Worm (Caenorhabditis elegans) whole organism, L1 larva: ENCODE results near the gene F11C1.1.

Experiments used
- C16A3.4 ChIP-seq: fragments of 150-350 bp; optimal IDR thresholded peaks from 2 replicates; lab custom pipeline; 2014; ENCODE audit warnings: missing biosample characterization, missing genetic modification characterization
- blmp-1 ChIP-seq: fragments of 150-350 bp; optimal IDR thresholded peaks from 2 replicates; lab custom pipeline; 2014; ENCODE audit warnings: missing biosample characterization, missing genetic modification characterization
- elt-2 ChIP-seq: sonication (generic microtip); optimal IDR thresholded peaks from 2 replicates; lab custom pipeline; 2016; ENCODE audit warnings: missing genetic modification characterization, mild to moderate bottlenecking, inconsistent platforms, missing compliant biosample characterization, missing genetic modification reagents
- lin-13 ChIP-seq: fragments of 150-350 bp; optimal IDR thresholded peaks from 2 replicates; lab custom pipeline; 2014; ENCODE audit warnings: missing biosample characterization, missing genetic modification reagents, missing genetic modification characterization
- lin-39 ChIP-seq: fragments of 150-350 bp; optimal IDR thresholded peaks from 2 replicates; lab custom pipeline; 2014; ENCODE audit warnings: missing biosample characterization, missing genetic modification reagents, missing genetic modification characterization
- mab-9 ChIP-seq: fragments of 200-800 bp; sonication (Bioruptor generic); IDR thresholded peaks from 2 replicates; pipeline ENCODE4 v1.3.6; 2022; ENCODE audit warnings: missing genetic modification reagents, missing genetic modification characterization, missing compliant biosample characterization
- mdl-1 ChIP-seq, 2 experiments: fragments of 150-350 bp; optimal IDR thresholded peaks; 2 replicates each; lab custom pipeline; 2014 to 2017; ENCODE audit warnings: missing biosample characterization in 2 of 2, missing genetic modification characterization in 2 of 2, inconsistent platforms in 1 of 2
- nhr-76 ChIP-seq: sonication (generic microtip); optimal IDR thresholded peaks from 2 replicates; lab custom pipeline; 2017; ENCODE audit warnings: missing biosample characterization, missing genetic modification characterization
- pqm-1 ChIP-seq: sonication (generic microtip); optimal IDR thresholded peaks from 3 replicates; lab custom pipeline; 2017; ENCODE audit warnings: missing biosample characterization, missing genetic modification characterization
- skn-1 ChIP-seq: fragments of 150-350 bp; optimal IDR thresholded peaks from 2 replicates; lab custom pipeline; 2014; ENCODE audit warnings: missing biosample characterization, missing genetic modification characterization
- snpc-4 ChIP-seq: fragments of 150-350 bp; optimal IDR thresholded peaks from 2 replicates; lab custom pipeline; 2014; ENCODE audit warnings: missing biosample characterization, missing genetic modification characterization
- tlp-1 ChIP-seq: fragments of 150-350 bp; optimal IDR thresholded peaks from 2 replicates; lab custom pipeline; 2014; ENCODE audit warnings: missing biosample characterization, missing genetic modification characterization
- unc-86 ChIP-seq: sonication (generic microtip); optimal IDR thresholded peaks from 2 replicates; lab custom pipeline; 2016; ENCODE audit warnings: missing genetic modification characterization, missing compliant biosample characterization
- ztf-11 ChIP-seq, 2 experiments: sonication (generic microtip); optimal IDR thresholded peaks; 2 replicates each; lab custom pipeline; 2016 to 2017; ENCODE audit warnings: missing genetic modification characterization in 2 of 2, missing biosample characterization in 1 of 2, missing compliant biosample characterization in 1 of 2

- TF ChIP-seq mdl-1 (tag; optimal IDR thresholded peaks at IDR 0.05; lab: Kevin White, UChicago) (no peak), mab-9 (no peak), lin-39 (no peak), snpc-4 (tag; lab: Kevin White, UChicago) (no peak), unc-86 (no peak), tlp-1 (tag; lab: Kevin White, UChicago) (no peak), pqm-1 (no peak), nhr-76 (tag; lab: Kevin White, UChicago) (no peak), blmp-1 (tag; lab: Kevin White, UChicago) (no peak), elt-2 (tag; lab: Kevin White, UChicago) (no peak), ztf-11 (tag; optimal IDR thresholded peaks at IDR 0.05; lab: Kevin White, UChicago) (no peak), C16A3.4 (tag; lab: Kevin White, UChicago) (no peak), lin-13 (GFP tag; lab: Kevin White, UChicago) (no peak), skn-1 (tag; lab: Kevin White, UChicago) (no peak)
Measured at ce11 chrX:12976774-12977173, 13.6 kb downstream of the F11C1.1 start, which contains the start of the genes F11C1.4 and F11C1.10.
